Fruit fly (Drosophila melanogaster): ENCODE results near the gene CycY.
A peak's percentile ranks its signal among the peaks of the same experiment; 100 is the strongest.

The CycY gene

DNA sequence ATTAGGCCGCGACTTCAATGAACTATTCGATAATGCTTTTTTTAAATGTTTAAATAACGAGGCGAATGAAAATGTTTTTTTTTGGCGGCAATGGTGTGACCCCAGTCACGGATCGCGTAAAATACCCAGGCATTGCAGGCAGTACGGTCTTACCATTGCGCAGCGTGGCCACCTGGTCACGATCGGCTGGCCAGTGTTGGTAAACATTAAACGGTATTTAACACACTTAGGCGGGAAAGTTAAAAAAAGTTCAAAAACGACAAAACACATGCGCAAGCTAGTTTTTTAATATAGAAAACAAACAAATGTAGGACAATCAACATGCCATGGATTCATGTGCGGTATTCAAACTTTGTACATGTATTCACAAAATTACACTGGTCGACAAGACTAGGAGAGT lies 15.7 kb upstream of the CycY start, which contains the start of gene esc (continued):
- TF ChIP-seq CG8281 (tag; optimal IDR thresholded peaks at IDR 0.05): no peak
- TF ChIP-seq cwo (GFP tag; optimal IDR thresholded peaks at IDR 0.05): no peak
- TF ChIP-seq CG7271 (tag; optimal IDR thresholded peaks at IDR 0.05): no peak
- no peak for TF ChIP-seq Trl (optimal IDR thresholded peaks at IDR 0.05)
- peak; percentile 18 for TF ChIP-seq Trl (GFP tag; optimal IDR thresholded peaks at IDR 0.05)
- no peak for TF ChIP-seq CG10462 (GFP tag; optimal IDR thresholded peaks at IDR 0.05)
- TF ChIP-seq maf-S (GFP tag; optimal IDR thresholded peaks at IDR 0.05): peak; percentile 25
- peak; percentile 70 for TF ChIP-seq CG33213 (GFP tag; optimal IDR thresholded peaks at IDR 0.05)
- peak; percentile 34; the same call in 1 of the 3 replicates for TF ChIP-seq ken (GFP tag; IDR thresholded peaks at IDR 0.05)
- no peak for TF ChIP-seq Neu2 (GFP tag; optimal IDR thresholded peaks at IDR 0.05; ENCODE audit: borderline replicate concordance)
- no peak for TF ChIP-seq corto (GFP tag; optimal IDR thresholded peaks at IDR 0.05)
- TF ChIP-seq Oli (tag; optimal IDR thresholded peaks at IDR 0.05): no peak
- TF ChIP-seq Nf-YC (tag; optimal IDR thresholded peaks at IDR 0.05): no peak
- peak; percentile 13 for TF ChIP-seq ewg (GFP tag; optimal IDR thresholded peaks at IDR 0.05)
- no peak for TF ChIP-seq CG31441 (GFP tag; IDR thresholded peaks at IDR 0.05)
- TF ChIP-seq Six4 (GFP tag; optimal IDR thresholded peaks at IDR 0.05): no peak
- peak; percentile 2 for TF ChIP-seq CG18764 (GFP tag; optimal IDR thresholded peaks at IDR 0.05)
- TF ChIP-seq CG4820 (GFP tag; optimal IDR thresholded peaks at IDR 0.05): peak; percentile 26
- TF ChIP-seq kay (GFP tag; optimal IDR thresholded peaks at IDR 0.05): no peak
- no peak for TF ChIP-seq CG8478 (optimal IDR thresholded peaks at IDR 0.05)
- TF ChIP-seq CG14441 (GFP tag; IDR thresholded peaks at IDR 0.05): no peak
- peak; percentile 5 for TF ChIP-seq btn (GFP tag; optimal IDR thresholded peaks at IDR 0.05)
- TF ChIP-seq Blimp-1 (GFP tag; optimal IDR thresholded peaks at IDR 0.05): no peak
- TF ChIP-seq NC2β (GFP tag; optimal IDR thresholded peaks at IDR 0.05): peak; percentile 47
- TF ChIP-seq CoRest (tag; optimal IDR thresholded peaks at IDR 0.05): peak; percentile 49
- peak; percentile 94 for TF ChIP-seq CG9797 (GFP tag; optimal IDR thresholded peaks at IDR 0.05)
- TF ChIP-seq CTCF (GFP tag; optimal IDR thresholded peaks at IDR 0.05): no peak
- no peak for TF ChIP-seq CG9215 (GFP tag; IDR thresholded peaks at IDR 0.05)
- no peak for TF ChIP-seq CG8765 (GFP tag; IDR thresholded peaks at IDR 0.05)
- TF ChIP-seq CG4360 (GFP tag; IDR thresholded peaks at IDR 0.05): no peak
- TF ChIP-seq repo (GFP tag; optimal IDR thresholded peaks at IDR 0.05): no peak
- no peak for TF ChIP-seq hbn (GFP tag; IDR thresholded peaks at IDR 0.05; ENCODE audit: partially characterized antibody)
- peak; percentile 26 for TF ChIP-seq bcd (GFP tag; optimal IDR thresholded peaks at IDR 0.05)
- peak; percentile 15 for TF ChIP-seq CG12744 (GFP tag; optimal IDR thresholded peaks at IDR 0.05)
- peak; percentile 43; the same call in 1 of the 2 replicates for TF ChIP-seq CG32772 (GFP tag; IDR thresholded peaks at IDR 0.05)
- peak; percentile 9 for TF ChIP-seq hkb (optimal IDR thresholded peaks at IDR 0.05)
- no peak for TF ChIP-seq hkb (GFP tag; IDR thresholded peaks at IDR 0.05)
- peak; percentile 36; the same call in 1 of the 3 replicates for TF ChIP-seq CG34224 (GFP tag; IDR thresholded peaks at IDR 0.05; ENCODE audit: partially characterized antibody)
- TF ChIP-seq phol (tag; optimal IDR thresholded peaks at IDR 0.05): peak; percentile 49
- TF ChIP-seq HLH54F (GFP tag; optimal IDR thresholded peaks at IDR 0.05): peak; percentile 52
- TF ChIP-seq Rx (GFP tag; IDR thresholded peaks at IDR 0.05): no peak
- no peak for TF ChIP-seq CG32767 (GFP tag; IDR thresholded peaks at IDR 0.05)
- TF ChIP-seq Hsf (GFP tag; optimal IDR thresholded peaks at IDR 0.05): peak; percentile 37
- TF ChIP-seq CG4404 (GFP tag; IDR thresholded peaks at IDR 0.05): no peak
- TF ChIP-seq CG9876 (GFP tag; optimal IDR thresholded peaks at IDR 0.05): peak; percentile 22
- no peak for TF ChIP-seq hb (GFP tag; IDR thresholded peaks at IDR 0.05; ENCODE audit: partially characterized antibody)
- TF ChIP-seq Eip74EF (GFP tag; optimal IDR thresholded peaks at IDR 0.05): no peak
- TF ChIP-seq CG10147 (GFP tag; optimal IDR thresholded peaks at IDR 0.05): no peak
- no peak for TF ChIP-seq CG1647 (GFP tag; optimal IDR thresholded peaks at IDR 0.05)
- no peak for TF ChIP-seq gcm (GFP tag; optimal IDR thresholded peaks at IDR 0.05)
- TF ChIP-seq crp (GFP tag; optimal IDR thresholded peaks at IDR 0.05): peak in 1 of 2 experiments; percentile 25
- TF ChIP-seq CG17186 (GFP tag; optimal IDR thresholded peaks at IDR 0.05): peak; percentile 79
- TF ChIP-seq chm (GFP tag; IDR thresholded peaks at IDR 0.05): no peak

Data from whole organism, embryonic.